Fruit fly (Drosophila melanogaster) whole organism, pupa: ENCODE measurements around the gene JMJD7.

ENCODE experiments used
- CG12605 ChIP-seq: fragments of 200-800 bp; sonication (Bioruptor generic); IDR thresholded peaks from 2 replicates; pipeline ENCODE4 v1.3.6; 2022; ENCODE audit warnings: missing biosample characterization, missing genetic modification characterization
- CG13204 ChIP-seq: fragments of 200-800 bp; sonication (Bioruptor generic); optimal IDR thresholded peaks from 2 replicates; lab custom pipeline; 2018; ENCODE audit warnings: missing biosample characterization, mild to moderate bottlenecking, missing genetic modification characterization, moderate library complexity
- CG4496 ChIP-seq: fragments of 200-800 bp; sonication (Bioruptor generic); IDR thresholded peaks from 3 replicates; pipeline ENCODE4 v1.3.6; 2022; ENCODE audit warnings: missing biosample characterization, missing genetic modification characterization
- D1 ChIP-seq: fragments of 200-800 bp; sonication (Bioruptor generic); optimal IDR thresholded peaks from 2 replicates; lab custom pipeline; 2018; ENCODE audit warnings: missing biosample characterization, mild to moderate bottlenecking, missing genetic modification characterization, moderate library complexity
- Snoo ChIP-seq: fragments of 200-800 bp; sonication (Bioruptor generic); optimal IDR thresholded peaks from 3 replicates; lab custom pipeline; 2017; ENCODE audit warnings: missing biosample characterization, mild to moderate bottlenecking, missing genetic modification characterization, inconsistent platforms
- rn ChIP-seq: fragments of 200-800 bp; sonication (Bioruptor generic); IDR thresholded peaks from 2 replicates; pipeline ENCODE4 v1.3.6; 2022; ENCODE audit warnings: missing biosample characterization, missing genetic modification characterization

Gene JMJD7

DNA sequence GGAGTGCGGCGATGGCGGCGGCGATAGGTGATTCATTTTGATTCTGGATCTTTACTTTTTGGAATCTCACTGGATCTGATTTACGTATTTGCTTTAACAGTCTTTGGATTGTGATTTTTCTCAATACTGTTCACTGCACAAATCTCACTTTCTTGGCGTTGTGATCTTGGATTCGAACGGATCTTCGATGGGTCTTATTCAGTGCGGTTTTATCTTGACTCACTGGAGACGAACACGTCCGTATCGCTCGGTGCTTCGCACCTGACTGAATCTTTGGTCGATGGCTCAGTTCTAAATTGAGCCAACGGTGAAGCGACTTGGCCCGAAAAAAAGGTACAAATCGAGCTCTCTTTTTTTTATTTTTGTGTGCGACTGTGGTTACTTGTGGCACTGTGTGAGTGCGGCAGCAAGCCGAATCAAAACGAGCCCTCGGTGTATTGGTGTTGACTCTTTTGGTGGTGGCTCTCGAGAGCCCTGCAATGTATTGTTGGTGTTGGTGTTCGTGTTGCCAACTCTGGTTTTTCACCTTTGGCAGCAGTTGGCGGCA lies 49.1 kb downstream of the JMJD7 start, which contains the start of gene sens:
Gene sens, minus strand, starts transcription at position 254 of the 547 bp plus-strand sequence.
- TF ChIP-seq CG12605 (GFP tag; lab: Robert Waterston, UW) = no peak
- TF ChIP-seq CG13204 = no peak
- TF ChIP-seq D1 (tag; lab: Kevin White, UChicago) = no peak
- TF ChIP-seq rn (GFP tag; lab: Robert Waterston, UW) = no peak
- TF ChIP-seq CG4496 = no peak
- peak; percentile 27 for TF ChIP-seq Snoo (tag; lab: Kevin White, UChicago)
